Fruit fly (Drosophila melanogaster): Measurements from ENCODE around the gene CG31088.

The CG31088 gene

dm6 chr3R:15972979-15973486 is 22.3 kb upstream of the CG31088 start, which contains the start of gene Hel89B (continued):
- TF ChIP-seq CG17359 (tag; optimal IDR thresholded peaks at IDR 0.05): peak; percentile 52
- TF ChIP-seq Sox100B (GFP tag; optimal IDR thresholded peaks at IDR 0.05): no peak
- TF ChIP-seq cato (GFP tag; optimal IDR thresholded peaks at IDR 0.05; ENCODE audit: borderline replicate concordance): peak; percentile 46
- TF ChIP-seq zfh2 (GFP tag; optimal IDR thresholded peaks at IDR 0.05): peak; percentile 73
- peak; percentile 17 for TF ChIP-seq CG11723 (GFP tag; optimal IDR thresholded peaks at IDR 0.05)
- TF ChIP-seq hbn (GFP tag; IDR thresholded peaks at IDR 0.05; ENCODE audit: partially characterized antibody): no peak
- TF ChIP-seq row (GFP tag; IDR thresholded peaks at IDR 0.05): no peak
- TF ChIP-seq CG6813 (GFP tag; optimal IDR thresholded peaks at IDR 0.05): no peak
- TF ChIP-seq HLH4C (GFP tag; IDR thresholded peaks at IDR 0.05; ENCODE audit: partially characterized antibody): no peak
- TF ChIP-seq psq (GFP tag; optimal IDR thresholded peaks at IDR 0.05): no peak
- TF ChIP-seq Doc2 (GFP tag; IDR thresholded peaks at IDR 0.05): no peak
- TF ChIP-seq mam (GFP tag; optimal IDR thresholded peaks at IDR 0.05): peak; percentile 83
- no peak for TF ChIP-seq abd-A (tag; optimal IDR thresholded peaks at IDR 0.05)
- peak; percentile 76 for TF ChIP-seq CG11504 (tag; optimal IDR thresholded peaks at IDR 0.05)
- no peak for TF ChIP-seq CG1024 (GFP tag; IDR thresholded peaks at IDR 0.05)
- peak; percentile 9 for TF ChIP-seq HHEX (GFP tag; optimal IDR thresholded peaks at IDR 0.05)
- TF ChIP-seq wek (GFP tag; optimal IDR thresholded peaks at IDR 0.05): no peak
- TF ChIP-seq Jarid2 (GFP tag; optimal IDR thresholded peaks at IDR 0.05): peak; percentile 62
- TF ChIP-seq ewg (GFP tag; optimal IDR thresholded peaks at IDR 0.05): no peak
- TF ChIP-seq Ada2b (GFP tag; IDR thresholded peaks at IDR 0.05): no peak
- TF ChIP-seq Aef1 (GFP tag; IDR thresholded peaks at IDR 0.05): no peak
- peak; percentile 26 for TF ChIP-seq p53 (GFP tag; optimal IDR thresholded peaks at IDR 0.05)
- TF ChIP-seq aop (GFP tag; IDR thresholded peaks at IDR 0.05): no peak
- TF ChIP-seq CG2116 (GFP tag; optimal IDR thresholded peaks at IDR 0.05): peak; percentile 89
- no peak for TF ChIP-seq mld (GFP tag; IDR thresholded peaks at IDR 0.05; ENCODE audit: partially characterized antibody)
- TF ChIP-seq ERR (GFP tag; optimal IDR thresholded peaks at IDR 0.05): no peak
- no peak for TF ChIP-seq CG9932 (GFP tag; IDR thresholded peaks at IDR 0.05)
- TF ChIP-seq Max (GFP tag; optimal IDR thresholded peaks at IDR 0.05): peak; percentile 53
- peak; percentile 83 for TF ChIP-seq CoRest (tag; optimal IDR thresholded peaks at IDR 0.05)
- peak; percentile 60 for TF ChIP-seq CG8924 (tag; optimal IDR thresholded peaks at IDR 0.05)
- no peak for TF ChIP-seq CG7372 (GFP tag; IDR thresholded peaks at IDR 0.05)
- TF ChIP-seq ara (GFP tag; IDR thresholded peaks at IDR 0.05): no peak
- TF ChIP-seq CG8388 (GFP tag; optimal IDR thresholded peaks at IDR 0.05): peak; percentile 23
- TF ChIP-seq NC2β (GFP tag; optimal IDR thresholded peaks at IDR 0.05): peak; percentile 61
- no peak for TF ChIP-seq CHES-1-like (GFP tag; optimal IDR thresholded peaks at IDR 0.05)
- TF ChIP-seq odd (GFP tag; optimal IDR thresholded peaks at IDR 0.05): no peak
- no peak for TF ChIP-seq CG32767 (GFP tag; IDR thresholded peaks at IDR 0.05)
- TF ChIP-seq Bgb (GFP tag; IDR thresholded peaks at IDR 0.05; ENCODE audit: partially characterized antibody): no peak
- no peak for TF ChIP-seq CTCF (GFP tag; optimal IDR thresholded peaks at IDR 0.05)
- no peak for TF ChIP-seq hth (optimal IDR thresholded peaks at IDR 0.05)
- TF ChIP-seq gsb (GFP tag; IDR thresholded peaks at IDR 0.05): no peak
- TF ChIP-seq pb (GFP tag; optimal IDR thresholded peaks at IDR 0.05): no peak
- TF ChIP-seq ham (GFP tag; IDR thresholded peaks at IDR 0.05): no peak
- no peak for TF ChIP-seq CG7271 (tag; optimal IDR thresholded peaks at IDR 0.05)
- peak; percentile 63 for TF ChIP-seq Ssrp (tag; optimal IDR thresholded peaks at IDR 0.05)
- TF ChIP-seq Hr78 (GFP tag; optimal IDR thresholded peaks at IDR 0.05): peak in 1 of 2 experiments; percentile 61
- TF ChIP-seq CG8281 (tag; optimal IDR thresholded peaks at IDR 0.05): no peak
- peak in 1 of 2 experiments; percentile 54 for TF ChIP-seq bsh (GFP tag; optimal IDR thresholded peaks at IDR 0.05)
- TF ChIP-seq CG12769 (tag; optimal IDR thresholded peaks at IDR 0.05): peak; percentile 39
- no peak for TF ChIP-seq mirr (GFP tag; optimal IDR thresholded peaks at IDR 0.05)
- no peak for TF ChIP-seq CG15479 (GFP tag; optimal IDR thresholded peaks at IDR 0.05)
